Fruit fly (Drosophila melanogaster): ENCODE results near the gene CG32641.

The CG32641 gene

DNA sequence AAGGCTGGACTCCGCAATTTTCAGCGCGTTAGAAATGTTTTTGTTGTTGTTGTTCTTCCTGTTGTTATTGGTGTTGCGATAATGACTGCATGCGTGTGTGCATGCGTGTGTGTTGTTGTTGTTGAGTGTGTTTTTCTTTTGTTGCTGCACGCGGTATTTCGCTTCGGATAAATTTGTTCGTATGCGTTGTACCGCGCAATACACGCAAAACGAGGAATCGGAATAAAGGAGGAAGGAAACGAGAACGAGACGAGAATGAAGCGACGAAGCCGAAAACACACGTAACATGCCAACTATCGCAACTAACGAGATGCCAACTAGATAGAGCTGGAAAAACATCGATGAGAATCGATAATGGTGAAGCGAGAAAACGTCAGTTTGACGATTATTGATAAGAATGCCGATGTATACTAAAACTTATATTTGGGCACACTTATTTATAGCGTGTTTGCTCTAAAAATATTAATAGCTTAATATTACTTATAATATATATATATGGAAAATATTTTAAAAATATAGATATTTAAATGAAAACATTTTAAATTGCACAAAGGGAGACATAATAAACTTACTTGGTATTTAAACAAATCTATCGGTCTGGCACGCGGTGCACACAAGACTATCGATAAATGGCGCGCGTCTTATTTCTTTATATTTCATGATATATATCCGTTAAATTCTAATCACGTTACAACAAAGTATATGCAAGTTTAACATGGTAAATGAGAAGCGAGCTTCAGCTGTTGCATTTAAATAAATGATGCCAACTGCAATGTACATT is 27.3 kb downstream of the CG32641 start, which contains the start of gene sno (continued):
- no peak for TF ChIP-seq Eip74EF (GFP tag; optimal IDR thresholded peaks at IDR 0.05)
- TF ChIP-seq CG10267 (tag; optimal IDR thresholded peaks at IDR 0.05): no peak
- TF ChIP-seq Hand (GFP tag; optimal IDR thresholded peaks at IDR 0.05): no peak
- no peak for TF ChIP-seq CG31388 (GFP tag; optimal IDR thresholded peaks at IDR 0.05)
- no peak for TF ChIP-seq tin (GFP tag; optimal IDR thresholded peaks at IDR 0.05)
- no peak for TF ChIP-seq CG6272 (GFP tag; IDR thresholded peaks at IDR 0.05)
- TF ChIP-seq gsb-n (tag; optimal IDR thresholded peaks at IDR 0.05): no peak
- no peak for TF ChIP-seq tup (GFP tag; optimal IDR thresholded peaks at IDR 0.05)
- TF ChIP-seq CG32772 (GFP tag; IDR thresholded peaks at IDR 0.05): no peak
- TF ChIP-seq CG12104 (GFP tag; optimal IDR thresholded peaks at IDR 0.05): no peak
- no peak for TF ChIP-seq scrt (GFP tag; optimal IDR thresholded peaks at IDR 0.05)
- TF ChIP-seq stc (GFP tag; IDR thresholded peaks at IDR 0.05): no peak
- peak; percentile 3 for TF ChIP-seq CrebB (tag; optimal IDR thresholded peaks at IDR 0.05)
- TF ChIP-seq CG8765 (GFP tag; IDR thresholded peaks at IDR 0.05): no peak
- TF ChIP-seq CG14667 (GFP tag; IDR thresholded peaks at IDR 0.05): no peak
- no peak for TF ChIP-seq Meics (GFP tag; optimal IDR thresholded peaks at IDR 0.05)
- TF ChIP-seq CG12071 (GFP tag; optimal IDR thresholded peaks at IDR 0.05): no peak
- no peak for TF ChIP-seq CG43689 (GFP tag; IDR thresholded peaks at IDR 0.05)
- no peak for TF ChIP-seq CoRest (tag; optimal IDR thresholded peaks at IDR 0.05)
- TF ChIP-seq CG17612 (GFP tag; IDR thresholded peaks at IDR 0.05): no peak
- no peak for TF ChIP-seq corto (GFP tag; optimal IDR thresholded peaks at IDR 0.05)
- TF ChIP-seq CG1792 (GFP tag; optimal IDR thresholded peaks at IDR 0.05): no peak
- peak; percentile 82 for TF ChIP-seq HLH4C (GFP tag; IDR thresholded peaks at IDR 0.05; ENCODE audit: partially characterized antibody)
- TF ChIP-seq Opbp (GFP tag; IDR thresholded peaks at IDR 0.05; ENCODE audit: partially characterized antibody): peak; percentile 90
- no peak for TF ChIP-seq CTCF (GFP tag; optimal IDR thresholded peaks at IDR 0.05)
- TF ChIP-seq MESR4 (GFP tag; optimal IDR thresholded peaks at IDR 0.05): peak; percentile 77
- no peak for TF ChIP-seq Dip2 (GFP tag; IDR thresholded peaks at IDR 0.05)
- no peak for TF ChIP-seq TFAM (GFP tag; optimal IDR thresholded peaks at IDR 0.05)
- TF ChIP-seq Rx (GFP tag; IDR thresholded peaks at IDR 0.05): no peak
- no peak for TF ChIP-seq Nf-YA (GFP tag; IDR thresholded peaks at IDR 0.05)
- TF ChIP-seq CG12769 (tag; optimal IDR thresholded peaks at IDR 0.05): no peak
- peak; percentile 85 for TF ChIP-seq chinmo (GFP tag; IDR thresholded peaks at IDR 0.05; ENCODE audit: partially characterized antibody)
- TF ChIP-seq stwl (tag; optimal IDR thresholded peaks at IDR 0.05): peak; percentile 37
- TF ChIP-seq CG4360 (GFP tag; IDR thresholded peaks at IDR 0.05): peak; percentile 96
- TF ChIP-seq gro (GFP tag; optimal IDR thresholded peaks at IDR 0.05): no peak
- no peak for TF ChIP-seq CG11696 (GFP tag; IDR thresholded peaks at IDR 0.05)
- no peak for TF ChIP-seq Ets65A (GFP tag)
- TF ChIP-seq Mes4 (GFP tag; optimal IDR thresholded peaks at IDR 0.05): no peak
- no peak for TF ChIP-seq CG6683 (GFP tag; optimal IDR thresholded peaks at IDR 0.05)
- TF ChIP-seq CG11560 (tag; IDR thresholded peaks at IDR 0.05): no peak
- TF ChIP-seq CG11504 (tag; optimal IDR thresholded peaks at IDR 0.05): no peak
- no peak for TF ChIP-seq kah (GFP tag; optimal IDR thresholded peaks at IDR 0.05)
- TF ChIP-seq Doc3 (GFP tag; IDR thresholded peaks at IDR 0.05; ENCODE audit: partially characterized antibody): peak; percentile 73; the same call in 2 of the 3 replicates
- no peak for TF ChIP-seq CG8290 (GFP tag; optimal IDR thresholded peaks at IDR 0.05)
- TF ChIP-seq CG8290 (tag; optimal IDR thresholded peaks at IDR 0.05): peak in 1 of 2 experiments; percentile 43
- TF ChIP-seq slbo (GFP tag; IDR thresholded peaks at IDR 0.05): 0 out of 2 replicates have a peak, but pooled peaks have one; percentile 4
- no peak for TF ChIP-seq CG12219 (GFP tag; optimal IDR thresholded peaks at IDR 0.05)
- no peak for TF ChIP-seq Chrac-16 (GFP tag; optimal IDR thresholded peaks at IDR 0.05)
- TF ChIP-seq CG13296 (GFP tag; optimal IDR thresholded peaks at IDR 0.05): no peak
- no peak for TF ChIP-seq Dip3 (GFP tag; optimal IDR thresholded peaks at IDR 0.05)
- no peak for TF ChIP-seq Sin3A (optimal IDR thresholded peaks at IDR 0.05)

Measured in whole organism, embryonic.